Worm (Caenorhabditis elegans): ENCODE data around the gene ztf-30.

The ztf-30 gene

ce11 chrIII:8597770-8598169 lies at the start of gene ztf-30:
ztf-30 (minus strand) TSS chrIII:8597870.
- TF ChIP-seq klf-2 (GFP tag; conservative IDR thresholded peaks at IDR 0.05): no peak
- TF ChIP-seq med-1 (GFP tag; optimal IDR thresholded peaks at IDR 0.05; ENCODE audit: insufficient read depth): no peak
- no peak for TF ChIP-seq ztf-29 (GFP tag; IDR thresholded peaks at IDR 0.05)
- no peak for TF ChIP-seq ref-1 (GFP tag; conservative IDR thresholded peaks at IDR 0.05)
- TF ChIP-seq flt-1 (GFP tag; IDR thresholded peaks at IDR 0.05): no peak
- TF ChIP-seq cog-1 (tag; optimal IDR thresholded peaks at IDR 0.05): no peak
- TF ChIP-seq ztf-23 (GFP tag; IDR thresholded peaks at IDR 0.05): no peak
- no peak for TF ChIP-seq T22C8.4 (GFP tag; IDR thresholded peaks at IDR 0.05)
- TF ChIP-seq tab-1 (GFP tag; IDR thresholded peaks at IDR 0.05): no peak

- no peak for TF ChIP-seq ztf-29 (GFP tag; IDR thresholded peaks at IDR 0.05)
- no peak for TF ChIP-seq ztf-23 (GFP tag; IDR thresholded peaks at IDR 0.05)
- no peak for TF ChIP-seq tab-1 (GFP tag; IDR thresholded peaks at IDR 0.05)
- no peak for TF ChIP-seq cog-1 (tag; optimal IDR thresholded peaks at IDR 0.05)
- TF ChIP-seq klf-2 (GFP tag; conservative IDR thresholded peaks at IDR 0.05): no peak
- no peak for TF ChIP-seq ref-1 (GFP tag; conservative IDR thresholded peaks at IDR 0.05)
- TF ChIP-seq med-1 (GFP tag; optimal IDR thresholded peaks at IDR 0.05; ENCODE audit: insufficient read depth): no peak
- no peak for TF ChIP-seq T22C8.4 (GFP tag; IDR thresholded peaks at IDR 0.05)
- no peak for TF ChIP-seq flt-1 (GFP tag; IDR thresholded peaks at IDR 0.05)
Measured at ce11 chrIII:8646021-8646420, 48.4 kb upstream of the ztf-30 start.

- TF ChIP-seq tab-1 (GFP tag; IDR thresholded peaks at IDR 0.05) (no peak), klf-2 (GFP tag; conservative IDR thresholded peaks at IDR 0.05) (no peak), flt-1 (GFP tag; IDR thresholded peaks at IDR 0.05) (no peak), ref-1 (GFP tag; conservative IDR thresholded peaks at IDR 0.05) (no peak), T22C8.4 (GFP tag; IDR thresholded peaks at IDR 0.05) (no peak), med-1 (GFP tag; optimal IDR thresholded peaks at IDR 0.05; ENCODE audit: insufficient read depth) (no peak), ztf-23 (GFP tag; IDR thresholded peaks at IDR 0.05) (no peak), ztf-29 (GFP tag; IDR thresholded peaks at IDR 0.05) (no peak), cog-1 (tag; optimal IDR thresholded peaks at IDR 0.05) (no peak)
Measured at ce11 chrIII:8643639-8644038, 46.0 kb upstream of the ztf-30 start, which contains the start of gene twk-7. twk-7 (minus strand) TSS chrIII:8643739.

ce11 chrIII:8639188-8639795 lies 41.6 kb upstream of the ztf-30 start, which contains the start of gene fip-1:
fip-1 (plus strand) TSS chrIII:8639745.
- TF ChIP-seq ref-1 (GFP tag; conservative IDR thresholded peaks at IDR 0.05) (no peak), T22C8.4 (GFP tag; IDR thresholded peaks at IDR 0.05) (no peak), klf-2 (GFP tag; conservative IDR thresholded peaks at IDR 0.05) (no peak), ztf-23 (GFP tag; IDR thresholded peaks at IDR 0.05) (no peak), tab-1 (GFP tag; IDR thresholded peaks at IDR 0.05) (no peak), ztf-29 (GFP tag; IDR thresholded peaks at IDR 0.05) (no peak), cog-1 (tag; optimal IDR thresholded peaks at IDR 0.05) (no peak), flt-1 (GFP tag; IDR thresholded peaks at IDR 0.05) (no peak), med-1 (GFP tag; optimal IDR thresholded peaks at IDR 0.05; ENCODE audit: insufficient read depth) (no peak)

ce11 chrIII:8636803-8637202 lies 39.1 kb upstream of the ztf-30 start:
- no peak for TF ChIP-seq flt-1 (GFP tag; IDR thresholded peaks at IDR 0.05)

- 0 out of 2 replicates have a peak, but pooled peaks have one; percentile 48 for TF ChIP-seq flt-1 (GFP tag; IDR thresholded peaks at IDR 0.05)
- no peak for TF ChIP-seq tab-1 (GFP tag; IDR thresholded peaks at IDR 0.05)
- no peak for TF ChIP-seq ztf-23 (GFP tag; IDR thresholded peaks at IDR 0.05)
- no peak for TF ChIP-seq ref-1 (GFP tag; conservative IDR thresholded peaks at IDR 0.05)
- TF ChIP-seq med-1 (GFP tag; optimal IDR thresholded peaks at IDR 0.05; ENCODE audit: insufficient read depth): no peak
- TF ChIP-seq ztf-29 (GFP tag; IDR thresholded peaks at IDR 0.05): no peak
- TF ChIP-seq cog-1 (tag; optimal IDR thresholded peaks at IDR 0.05): no peak
- TF ChIP-seq klf-2 (GFP tag; conservative IDR thresholded peaks at IDR 0.05): no peak
Measured at ce11 chrIII:8630833-8631232, 33.2 kb upstream of the ztf-30 start, which contains the start of gene dnj-10. dnj-10 (plus strand) TSS chrIII:8631165.

ce11 chrIII:8628405-8628982 lies 30.8 kb upstream of the ztf-30 start, which contains the start of the genes polk-1 and gpr-1:
polk-1 (minus strand) TSS chrIII:8628590.
gpr-1 (plus strand) TSS chrIII:8628932.
- TF ChIP-seq ztf-29 (GFP tag; IDR thresholded peaks at IDR 0.05): no peak
- no peak for TF ChIP-seq med-1 (GFP tag; optimal IDR thresholded peaks at IDR 0.05; ENCODE audit: insufficient read depth)
- TF ChIP-seq ztf-23 (GFP tag; IDR thresholded peaks at IDR 0.05): no peak
- no peak for TF ChIP-seq klf-2 (GFP tag; conservative IDR thresholded peaks at IDR 0.05)
- TF ChIP-seq cog-1 (tag; optimal IDR thresholded peaks at IDR 0.05): no peak
- TF ChIP-seq ref-1 (GFP tag; conservative IDR thresholded peaks at IDR 0.05): no peak
- TF ChIP-seq tab-1 (GFP tag; IDR thresholded peaks at IDR 0.05): no peak
- no peak for TF ChIP-seq T22C8.4 (GFP tag; IDR thresholded peaks at IDR 0.05)
- no peak for TF ChIP-seq flt-1 (GFP tag; IDR thresholded peaks at IDR 0.05)

- TF ChIP-seq med-1 (GFP tag; optimal IDR thresholded peaks at IDR 0.05; ENCODE audit: insufficient read depth) (no peak), klf-2 (GFP tag; conservative IDR thresholded peaks at IDR 0.05) (no peak), tab-1 (GFP tag; IDR thresholded peaks at IDR 0.05) (no peak), ref-1 (GFP tag; conservative IDR thresholded peaks at IDR 0.05) (no peak), ztf-23 (GFP tag; IDR thresholded peaks at IDR 0.05) (no peak), flt-1 (GFP tag; IDR thresholded peaks at IDR 0.05) (no peak), cog-1 (tag; optimal IDR thresholded peaks at IDR 0.05) (no peak), T22C8.4 (GFP tag; IDR thresholded peaks at IDR 0.05) (no peak), ztf-29 (GFP tag; IDR thresholded peaks at IDR 0.05) (no peak)
Measured at ce11 chrIII:8625125-8625524, 27.5 kb upstream of the ztf-30 start.

- no peak for TF ChIP-seq ref-1 (GFP tag; conservative IDR thresholded peaks at IDR 0.05)
- TF ChIP-seq ztf-23 (GFP tag; IDR thresholded peaks at IDR 0.05): no peak
- no peak for TF ChIP-seq klf-2 (GFP tag; conservative IDR thresholded peaks at IDR 0.05)
- no peak for TF ChIP-seq tab-1 (GFP tag; IDR thresholded peaks at IDR 0.05)
- no peak for TF ChIP-seq flt-1 (GFP tag; IDR thresholded peaks at IDR 0.05)
- no peak for TF ChIP-seq T22C8.4 (GFP tag; IDR thresholded peaks at IDR 0.05)
- no peak for TF ChIP-seq ztf-29 (GFP tag; IDR thresholded peaks at IDR 0.05)
- no peak for TF ChIP-seq cog-1 (tag; optimal IDR thresholded peaks at IDR 0.05)
- no peak for TF ChIP-seq med-1 (GFP tag; optimal IDR thresholded peaks at IDR 0.05; ENCODE audit: insufficient read depth)
Measured at ce11 chrIII:8622435-8622834, 24.8 kb upstream of the ztf-30 start, which contains the start of gene ceh-16. ceh-16 (plus strand) TSS chrIII:8622735.
